Worm (Caenorhabditis elegans) whole organism, L1 larva: ENCODE measurements around the gene znf-598.

Experiments used
- lsy-2 ChIP-seq, 2 experiments: fragments of 150-350 bp; optimal IDR thresholded peaks; 2 replicates each; lab custom pipeline; 2014; ENCODE audit warnings: missing biosample characterization in 2 of 2, missing genetic modification characterization in 2 of 2
- pag-3 ChIP-seq: sonication (generic microtip); optimal IDR thresholded peaks from 2 replicates; lab custom pipeline; 2017; ENCODE audit warnings: missing genetic modification characterization, mild to moderate bottlenecking, missing compliant biosample characterization, antibody characterized with exemption, borderline replicate concordance; ENCODE audit not compliant: insufficient read depth
- rnt-1 ChIP-seq: sonication (generic microtip); optimal IDR thresholded peaks from 2 replicates; lab custom pipeline; 2016; ENCODE audit warnings: mild to moderate bottlenecking, missing genetic modification characterization, moderate library complexity, missing compliant biosample characterization
- zag-1 ChIP-seq: fragments of 150-350 bp; optimal IDR thresholded peaks from 2 replicates; lab custom pipeline; 2014; ENCODE audit warnings: missing biosample characterization, missing genetic modification characterization

ce11 chrII:7012592-7012991 is 13.0 kb upstream of the znf-598 start, which contains the start of gene sqv-7:
- TF ChIP-seq pag-3 (tag; lab: Kevin White, UChicago), result no peak
- no peak for TF ChIP-seq lsy-2 (tag; optimal IDR thresholded peaks at IDR 0.05; lab: Kevin White, UChicago)
- TF ChIP-seq zag-1 (tag; lab: Kevin White, UChicago), result no peak
- no peak for TF ChIP-seq rnt-1 (tag; lab: Kevin White, UChicago)
